Fruit fly (Drosophila melanogaster) whole organism, adult: Measurements from ENCODE around the gene CG42655.

Source experiments
- Mnt ChIP-seq: fragments of 200-800 bp; sonication (Bioruptor generic); optimal IDR thresholded peaks from 2 replicates; lab custom pipeline; 2016; ENCODE audit warnings: missing biosample characterization, mild to moderate bottlenecking, missing genetic modification characterization
- tj ChIP-seq: fragments of 200-800 bp; sonication (Bioruptor generic); optimal IDR thresholded peaks from 3 replicates; lab custom pipeline; 2017; ENCODE audit warnings: missing biosample characterization, mild to moderate bottlenecking, missing genetic modification characterization, moderate library complexity

dm6 chr3L:19903400-19903846, 50.1 kb downstream of the CG42655 start:
- TF ChIP-seq tj (no peak), Mnt (GFP tag; lab: Kevin White, UChicago) (no peak)
